Worm (Caenorhabditis elegans) whole organism, late embryonic: ENCODE data around the gene T22B2.5.

Experiments
- C08G9.2 ChIP-seq: sonication (generic microtip); optimal IDR thresholded peaks from 2 replicates; lab custom pipeline; 2016; ENCODE audit warnings: mild to moderate bottlenecking, missing genetic modification characterization, moderate library complexity, missing compliant biosample characterization
- C38D4.7 ChIP-seq: fragments of 200-800 bp; sonication (Bioruptor generic); optimal IDR thresholded peaks from 2 replicates; lab custom pipeline; 2018; ENCODE audit warnings: mild to moderate bottlenecking, missing genetic modification characterization, moderate library complexity, missing compliant biosample characterization
- K02D7.2 ChIP-seq: sonication (generic microtip); optimal IDR thresholded peaks from 2 replicates; lab custom pipeline; 2017; ENCODE audit warnings: mild to moderate bottlenecking, missing genetic modification characterization, missing compliant biosample characterization
- T23F11.4 ChIP-seq: fragments of 200-800 bp; sonication (Bioruptor generic); optimal IDR thresholded peaks from 2 replicates; lab custom pipeline; 2018; ENCODE audit warnings: mild to moderate bottlenecking, missing genetic modification characterization, missing compliant biosample characterization
- Y22D7AL.16 ChIP-seq: sonication (generic microtip); optimal IDR thresholded peaks from 2 replicates; lab custom pipeline; 2016; ENCODE audit warnings: missing genetic modification characterization, missing compliant biosample characterization
- ama-1 ChIP-seq: fragments of 150-350 bp; optimal IDR thresholded peaks from 2 replicates; lab custom pipeline; 2014
- ceh-14 ChIP-seq: sonication (generic microtip); optimal IDR thresholded peaks from 2 replicates; lab custom pipeline; 2016; ENCODE audit warnings: missing genotype, missing genetic modification characterization, missing compliant biosample characterization
- ceh-19 ChIP-seq: fragments of 200-800 bp; sonication (Bioruptor generic); optimal IDR thresholded peaks from 2 replicates; lab custom pipeline; 2018; ENCODE audit warnings: mild to moderate bottlenecking, missing genetic modification characterization, missing compliant biosample characterization
- ceh-22 ChIP-seq: sonication (generic microtip); optimal IDR thresholded peaks from 2 replicates; lab custom pipeline; 2017; ENCODE audit warnings: missing biosample characterization, missing genetic modification characterization
- ceh-24 ChIP-seq: sonication (generic microtip); optimal IDR thresholded peaks from 2 replicates; lab custom pipeline; 2016; ENCODE audit warnings: mild to moderate bottlenecking, missing genetic modification characterization, missing compliant biosample characterization
- ceh-31 ChIP-seq: sonication (generic microtip); optimal IDR thresholded peaks from 2 replicates; lab custom pipeline; 2016; ENCODE audit warnings: missing genetic modification characterization, missing compliant biosample characterization
- ceh-6 ChIP-seq: fragments of 200-800 bp; sonication (Bioruptor generic); optimal IDR thresholded peaks from 2 replicates; lab custom pipeline; 2018; ENCODE audit warnings: mild to moderate bottlenecking, missing genetic modification characterization, missing compliant biosample characterization
- ceh-9 ChIP-seq: sonication (generic microtip); optimal IDR thresholded peaks from 2 replicates; lab custom pipeline; 2016; ENCODE audit warnings: mild to moderate bottlenecking, missing genetic modification characterization, inconsistent platforms, missing compliant biosample characterization
- che-1 ChIP-seq: sonication (generic microtip); optimal IDR thresholded peaks from 2 replicates; lab custom pipeline; 2016; ENCODE audit warnings: mild to moderate bottlenecking, missing genetic modification characterization, missing compliant biosample characterization
- elt-4 ChIP-seq: sonication (generic microtip); optimal IDR thresholded peaks from 2 replicates; lab custom pipeline; 2016; ENCODE audit warnings: missing genetic modification characterization, missing compliant biosample characterization
- eyg-1 ChIP-seq: sonication (generic microtip); optimal IDR thresholded peaks from 2 replicates; lab custom pipeline; 2016; ENCODE audit warnings: missing genotype, missing genetic modification characterization, missing compliant biosample characterization
- fax-1 ChIP-seq: sonication (generic microtip); optimal IDR thresholded peaks from 2 replicates; lab custom pipeline; 2016; ENCODE audit warnings: missing genotype, missing genetic modification characterization, missing compliant biosample characterization
- fkh-10 ChIP-seq: fragments of 150-350 bp; optimal IDR thresholded peaks from 2 replicates; lab custom pipeline; 2014; ENCODE audit warnings: missing biosample characterization, missing genetic modification reagents, missing genetic modification characterization
- hlh-15 ChIP-seq: sonication (generic microtip); optimal IDR thresholded peaks from 2 replicates; lab custom pipeline; 2016; ENCODE audit warnings: missing genetic modification characterization, missing compliant biosample characterization
- hlh-8 ChIP-seq: sonication (generic microtip); optimal IDR thresholded peaks from 2 replicates; lab custom pipeline; 2016; ENCODE audit warnings: missing genotype, missing genetic modification characterization, missing compliant biosample characterization
- pag-3 ChIP-seq: sonication (generic microtip); optimal IDR thresholded peaks from 2 replicates; lab custom pipeline; 2016; ENCODE audit warnings: missing compliant biosample characterization, missing genetic modification characterization, borderline replicate concordance
- pat-9 ChIP-seq: fragments of 200-800 bp; sonication (Bioruptor generic); optimal IDR thresholded peaks from 2 replicates; lab custom pipeline; 2018; ENCODE audit warnings: mild to moderate bottlenecking, missing genetic modification characterization, moderate library complexity, missing compliant biosample characterization
- pha-2 ChIP-seq: sonication (generic microtip); optimal IDR thresholded peaks from 2 replicates; lab custom pipeline; 2017; ENCODE audit warnings: mild to moderate bottlenecking, missing genetic modification characterization, missing compliant biosample characterization
- pha-4 ChIP-seq: fragments of 150-350 bp; optimal IDR thresholded peaks from 2 replicates; lab custom pipeline; 2018; ENCODE audit warnings: missing biosample characterization, missing genetic modification reagents, missing genetic modification characterization
- rnt-1 ChIP-seq: sonication (generic microtip); optimal IDR thresholded peaks from 2 replicates; lab custom pipeline; 2016; ENCODE audit warnings: missing genetic modification characterization, missing compliant biosample characterization
- sdc-2 ChIP-seq: sonication (generic microtip); optimal IDR thresholded peaks from 2 replicates; lab custom pipeline; 2016; ENCODE audit warnings: missing genotype, missing genetic modification characterization, missing compliant biosample characterization
- sox-2 ChIP-seq: fragments of 200-800 bp; sonication (Bioruptor generic); IDR thresholded peaks from 2 replicates; pipeline ENCODE4 v1.3.6; 2022; ENCODE audit warnings: missing genetic modification reagents, missing genetic modification characterization, missing compliant biosample characterization
- syd-9 ChIP-seq: sonication (generic microtip); optimal IDR thresholded peaks from 2 replicates; lab custom pipeline; 2016; ENCODE audit warnings: mild to moderate bottlenecking, missing genetic modification characterization, moderate library complexity, missing compliant biosample characterization
- tbx-2 ChIP-seq: sonication (generic microtip); optimal IDR thresholded peaks from 2 replicates; lab custom pipeline; 2016; ENCODE audit warnings: missing genetic modification characterization, missing compliant biosample characterization
- ttx-3 ChIP-seq: sonication (generic microtip); optimal IDR thresholded peaks from 2 replicates; lab custom pipeline; 2016; ENCODE audit warnings: missing genetic modification reagents, missing genetic modification characterization, missing compliant biosample characterization
- unc-42 ChIP-seq: sonication (generic microtip); optimal IDR thresholded peaks from 2 replicates; lab custom pipeline; 2016; ENCODE audit warnings: missing genotype, missing genetic modification characterization, missing compliant biosample characterization
- unc-86 ChIP-seq: sonication (generic microtip); optimal IDR thresholded peaks from 2 replicates; lab custom pipeline; 2016; ENCODE audit warnings: missing genetic modification characterization, missing compliant biosample characterization

T22B2.5 gene

ce11 chrX:3925776-3926175, 14.6 kb upstream of the T22B2.5 start, which contains the start of gene T22B2.1:
Gene T22B2.1, plus strand, starts transcription at chrX:3926076.
- TF ChIP-seq ceh-6 = no peak
- no peak for TF ChIP-seq sdc-2 (tag; lab: Kevin White, UChicago)
- TF ChIP-seq K02D7.2 (tag; lab: Kevin White, UChicago) = no peak
- no peak for TF ChIP-seq hlh-8 (tag; lab: Kevin White, UChicago)
- TF ChIP-seq elt-4 (tag; lab: Kevin White, UChicago) = no peak
- TF ChIP-seq fkh-10 (GFP tag; lab: Kevin White, UChicago) = no peak
- TF ChIP-seq che-1 = no peak

ce11 chrX:3920747-3921146, 9.6 kb upstream of the T22B2.5 start:
- TF ChIP-seq sdc-2 (tag; lab: Kevin White, UChicago) (no peak), syd-9 (tag; lab: Kevin White, UChicago) (no peak), pha-2 (no peak), tbx-2 (tag; lab: Kevin White, UChicago) (no peak), pha-4 (tag; lab: Kevin White, UChicago) (no peak), ceh-22 (tag; lab: Kevin White, UChicago) (no peak)

DNA sequence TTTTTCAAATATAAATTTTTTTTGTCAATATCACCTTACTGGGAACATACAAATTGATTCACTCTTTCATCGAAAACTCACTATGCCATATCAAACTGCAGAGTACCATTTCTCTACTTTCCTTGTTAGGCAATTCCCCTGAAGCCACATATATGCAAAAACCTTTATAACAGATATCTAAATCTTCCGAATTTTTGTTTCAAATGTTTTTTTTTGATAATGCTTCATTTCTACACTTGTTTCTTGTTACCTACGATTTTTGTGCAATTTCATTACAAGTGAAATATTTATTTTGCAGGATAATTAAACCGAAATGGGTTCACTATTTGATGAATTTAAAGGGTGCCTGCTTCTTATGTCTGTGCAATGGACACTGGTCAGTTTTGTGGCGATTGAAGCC, 8.9 kb upstream of the T22B2.5 start, which contains the start of gene T22B2.2:
T22B2.2 (plus strand) TSS at position 301 of the 400 bp plus-strand sequence.
- TF ChIP-seq sdc-2 (tag; lab: Kevin White, UChicago) (no peak), pha-2 (no peak), ceh-14 (tag; lab: Kevin White, UChicago) (no peak), unc-42 (no peak)

DNA sequence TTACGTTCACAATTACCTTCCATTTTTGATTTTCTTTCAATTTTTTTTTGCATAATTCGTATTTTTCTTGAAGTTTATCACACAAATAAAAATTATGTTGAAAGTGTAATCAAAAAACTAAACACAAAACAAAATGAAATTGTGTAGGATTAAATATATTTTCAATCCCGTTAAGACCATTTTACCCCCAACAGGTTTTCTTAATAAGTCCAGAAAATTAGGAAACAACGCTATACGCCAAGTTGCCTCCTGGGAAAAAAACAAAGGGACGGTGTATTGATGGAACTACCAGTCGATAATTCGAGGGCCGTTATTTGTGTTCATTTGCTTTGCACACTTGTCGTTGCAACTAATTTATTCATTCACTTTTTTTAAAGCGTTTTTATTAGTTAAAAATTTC, 8.5 kb upstream of the T22B2.5 start:
- TF ChIP-seq ceh-9 (tag; lab: Kevin White, UChicago) (no peak), unc-86 (tag; lab: Kevin White, UChicago) (no peak), ttx-3 (no peak), pat-9 (tag; lab: Kevin White, UChicago) (no peak)

DNA sequence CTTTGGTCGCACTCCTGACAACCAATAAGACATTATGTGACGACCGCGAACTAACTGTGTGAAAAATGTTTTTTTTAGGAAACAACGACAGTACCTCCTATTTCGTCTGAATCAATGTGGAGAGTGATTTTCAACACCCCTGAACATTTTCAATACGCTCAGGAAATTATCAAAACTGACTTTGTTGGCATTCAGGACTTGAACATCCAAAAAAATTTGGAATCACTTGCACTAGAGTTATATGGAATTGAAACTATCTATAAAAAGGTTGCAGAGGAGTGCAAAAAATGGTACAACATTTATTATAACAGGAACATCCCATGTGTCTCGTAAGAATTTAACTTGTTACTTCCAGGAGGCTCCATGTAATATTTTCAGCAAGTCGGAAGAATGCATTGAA, 7.0 kb upstream of the T22B2.5 start:
- no peak for TF ChIP-seq ceh-31 (tag; lab: Kevin White, UChicago)
- peak; percentile 64 for TF ChIP-seq sdc-2 (tag; lab: Kevin White, UChicago)
- TF ChIP-seq che-1 = no peak
- TF ChIP-seq pha-2 = no peak
- no peak for TF ChIP-seq unc-42
- no peak for TF ChIP-seq C38D4.7
- TF ChIP-seq eyg-1 (tag; lab: Kevin White, UChicago) = no peak

ce11 chrX:3917013-3917412, 5.8 kb upstream of the T22B2.5 start, which contains the start of gene T22B2.3:
Gene T22B2.3, plus strand, starts transcription at chrX:3917313.
- TF ChIP-seq hlh-8 (tag; lab: Kevin White, UChicago) = no peak
- TF ChIP-seq syd-9 (tag; lab: Kevin White, UChicago) = no peak
- no peak for TF ChIP-seq hlh-15 (tag; lab: Kevin White, UChicago)
- no peak for TF ChIP-seq T23F11.4
- no peak for TF ChIP-seq ceh-24 (tag; lab: Kevin White, UChicago)

DNA sequence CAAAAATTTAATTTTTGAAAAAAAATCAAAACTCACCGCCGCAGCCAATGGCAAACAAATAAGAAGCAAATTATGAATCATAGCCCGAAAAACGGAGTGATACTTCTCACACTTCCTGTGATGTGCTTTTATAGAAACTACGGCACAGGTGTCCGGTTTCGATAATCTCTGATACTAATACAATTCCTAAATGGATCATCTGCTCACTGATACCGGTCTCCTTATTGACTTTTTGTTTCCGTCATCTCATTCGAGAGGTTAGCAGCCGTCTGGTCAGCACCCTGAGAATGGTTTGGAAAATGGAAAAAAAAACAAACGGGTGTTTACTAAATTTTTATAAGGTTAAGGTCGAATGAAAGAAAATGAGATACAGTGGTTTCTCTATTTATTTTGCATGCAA, 4.6 kb upstream of the T22B2.5 start, which contains the start of gene idpp-9:
idpp-9 (minus strand) TSS at position 101 of the 400 bp plus-strand sequence.
- TF ChIP-seq eyg-1 (tag; lab: Kevin White, UChicago) (no peak), syd-9 (tag; lab: Kevin White, UChicago) (no peak), ceh-19 (no peak), hlh-8 (tag; lab: Kevin White, UChicago) (no peak), Y22D7AL.16 (tag; lab: Kevin White, UChicago) (no peak), sox-2 (GFP tag; lab: Robert Waterston, UW) (no peak), fax-1 (no peak), C08G9.2 (tag; lab: Kevin White, UChicago) (no peak), ceh-31 (tag; lab: Kevin White, UChicago) (no peak), ceh-24 (tag; lab: Kevin White, UChicago) (no peak), pat-9 (tag; lab: Kevin White, UChicago) (no peak), ama-1 (lab: Kevin White, UChicago) (no peak), pag-3 (tag; lab: Kevin White, UChicago) (no peak), rnt-1 (tag; lab: Kevin White, UChicago) (no peak)
